Worm (Caenorhabditis elegans) whole organism, L4 larva: Measurements from ENCODE around the gene C14A11.5.

Experiments
- F26F4.8 ChIP-seq: fragments of 200-800 bp; sonication (Bioruptor generic); conservative IDR thresholded peaks from 2 replicates; pipeline ENCODE4 v1.3.6; 2022; ENCODE audit warnings: missing genetic modification characterization, missing compliant biosample characterization
- F44E2.7 ChIP-seq: fragments of 200-800 bp; sonication (Bioruptor generic); IDR thresholded peaks from 2 replicates; pipeline ENCODE4 v2.1.2; 2022; ENCODE audit warnings: missing genetic modification characterization, missing compliant biosample characterization
- R02D3.7 ChIP-seq: fragments of 150-350 bp; sonication (generic microtip); optimal IDR thresholded peaks from 3 replicates; lab custom pipeline; 2014; ENCODE audit warnings: missing biosample characterization, missing genetic modification characterization
- T26A8.4 ChIP-seq: fragments of 200-800 bp; sonication (Bioruptor generic); IDR thresholded peaks from 2 replicates; pipeline ENCODE4 v1.3.6; 2022; ENCODE audit warnings: missing genetic modification characterization, missing compliant biosample characterization
- Y105C5A.15 ChIP-seq: fragments of 200-800 bp; sonication (Bioruptor generic); IDR thresholded peaks from 2 replicates; pipeline ENCODE4 v1.3.6; 2022; ENCODE audit warnings: missing genetic modification characterization, missing compliant biosample characterization
- Y5F2A.4 ChIP-seq: fragments of 200-800 bp; sonication (Bioruptor generic); optimal IDR thresholded peaks from 2 replicates; lab custom pipeline; 2018; ENCODE audit warnings: mild to moderate bottlenecking, missing genetic modification characterization, missing compliant biosample characterization
- ZK337.2 ChIP-seq: fragments of 200-800 bp; sonication (Bioruptor generic); IDR thresholded peaks from 2 replicates; pipeline ENCODE4 v1.3.6; 2022; ENCODE audit warnings: missing genetic modification reagents, missing genetic modification characterization, missing compliant biosample characterization
- aly-2 ChIP-seq: sonication (generic microtip); optimal IDR thresholded peaks from 2 replicates; lab custom pipeline; 2018; ENCODE audit warnings: missing biosample characterization, missing genetic modification characterization
- ama-1 ChIP-seq: fragments of 150-350 bp; optimal IDR thresholded peaks from 2 replicates; lab custom pipeline; 2014; ENCODE audit warnings: inconsistent platforms, mixed read lengths
- arid-1 ChIP-seq: fragments of 200-800 bp; sonication (Bioruptor generic); conservative IDR thresholded peaks from 2 replicates; pipeline ENCODE4 v1.3.6; 2022; ENCODE audit warnings: missing genetic modification reagents, missing genetic modification characterization, missing compliant biosample characterization
- attf-4 ChIP-seq: sonication (generic microtip); optimal IDR thresholded peaks from 3 replicates; lab custom pipeline; 2017; ENCODE audit warnings: missing biosample characterization, missing genetic modification characterization
- ceh-28 ChIP-seq: fragments of 150-350 bp; optimal IDR thresholded peaks from 2 replicates; lab custom pipeline; 2014; ENCODE audit warnings: missing biosample characterization, missing genetic modification reagents, missing genetic modification characterization
- ceh-32 ChIP-seq: sonication (generic microtip); optimal IDR thresholded peaks from 2 replicates; lab custom pipeline; 2016; ENCODE audit warnings: mild to moderate bottlenecking, missing genetic modification characterization, missing compliant biosample characterization; ENCODE audit not compliant: poor library complexity
- cey-2 ChIP-seq: sonication (generic microtip); optimal IDR thresholded peaks from 3 replicates; lab custom pipeline; 2017; ENCODE audit warnings: missing genetic modification characterization, mild to moderate bottlenecking, missing compliant biosample characterization, antibody characterized with exemption, borderline replicate concordance; ENCODE audit not compliant: insufficient read depth
- daf-12 ChIP-seq: fragments of 150-350 bp; optimal IDR thresholded peaks from 2 replicates; lab custom pipeline; 2014; ENCODE audit warnings: missing biosample characterization, missing genetic modification reagents, missing genetic modification characterization
- daf-16 ChIP-seq, 3 experiments: sonication (generic microtip); optimal IDR thresholded peaks; 2 replicates each; lab custom pipeline; 2016 to 2017; ENCODE audit warnings: missing genetic modification characterization in 3 of 3, missing genetic modification reagents in 3 of 3, mild to moderate bottlenecking in 2 of 3, missing compliant biosample characterization in 2 of 3, missing biosample characterization in 1 of 3, moderate library complexity in 1 of 3
- dmd-8 ChIP-seq: fragments of 200-800 bp; sonication (Bioruptor generic); IDR thresholded peaks from 2 replicates; pipeline ENCODE4 v1.3.6; 2022; ENCODE audit warnings: missing genetic modification characterization, missing compliant biosample characterization
- duxl-1 ChIP-seq: sonication (generic microtip); optimal IDR thresholded peaks from 2 replicates; lab custom pipeline; 2016; ENCODE audit warnings: mild to moderate bottlenecking, missing genetic modification characterization, moderate library complexity, missing compliant biosample characterization; ENCODE audit not compliant: poor library complexity
- egl-43 ChIP-seq: fragments of 200-800 bp; sonication (Bioruptor generic); IDR thresholded peaks from 2 replicates; pipeline ENCODE4 v1.3.6; 2022; ENCODE audit warnings: missing genetic modification reagents, missing genetic modification characterization, missing compliant biosample characterization
- gei-8 ChIP-seq: fragments of 200-800 bp; sonication (Bioruptor generic); optimal IDR thresholded peaks from 2 replicates; lab custom pipeline; 2018; ENCODE audit warnings: mild to moderate bottlenecking, missing genetic modification characterization, missing compliant biosample characterization
- hlh-30 ChIP-seq: sonication (generic microtip); optimal IDR thresholded peaks from 2 replicates; lab custom pipeline; 2017; ENCODE audit warnings: antibody characterized with exemption, mild to moderate bottlenecking, missing genetic modification characterization, missing compliant biosample characterization; ENCODE audit not compliant: insufficient read depth
- lin-1 ChIP-seq: fragments of 200-800 bp; sonication (Bioruptor generic); IDR thresholded peaks from 2 replicates; pipeline ENCODE4 v1.3.6; 2022; ENCODE audit warnings: missing genetic modification reagents, missing genetic modification characterization, missing compliant biosample characterization
- lin-29 ChIP-seq: fragments of 200-800 bp; sonication (Bioruptor generic); IDR thresholded peaks from 2 replicates; pipeline ENCODE4 v1.3.6; 2022; ENCODE audit warnings: missing genetic modification reagents, missing genetic modification characterization, missing compliant biosample characterization
- lir-3 ChIP-seq: sonication (generic microtip); optimal IDR thresholded peaks from 2 replicates; lab custom pipeline; 2016; ENCODE audit warnings: mild to moderate bottlenecking, missing genetic modification characterization, missing compliant biosample characterization
- lsy-2 ChIP-seq, 2 experiments: fragments of 150-350 bp in 1 of 2; sonication (generic microtip) in 1 of 2; optimal IDR thresholded peaks; 2 replicates each; lab custom pipeline; 2014 to 2017; ENCODE audit warnings: missing biosample characterization in 2 of 2, missing genetic modification characterization in 2 of 2
- madf-5 ChIP-seq, 2 experiments: fragments of 200-800 bp; sonication (Bioruptor generic); IDR thresholded peaks; 2 replicates each; pipeline ENCODE4 v1.3.6; 2022; ENCODE audit warnings: missing compliant biosample characterization in 2 of 2, missing genetic modification characterization in 2 of 2
- madf-9 ChIP-seq: fragments of 200-800 bp; sonication (Bioruptor generic); conservative IDR thresholded peaks from 2 replicates; pipeline ENCODE4 v1.3.6; 2022; ENCODE audit warnings: missing genetic modification reagents, missing genetic modification characterization, missing compliant biosample characterization
- mdt-29 ChIP-seq: fragments of 200-800 bp; sonication (Bioruptor generic); IDR thresholded peaks from 2 replicates; pipeline ENCODE4 v1.3.6; 2022; ENCODE audit warnings: missing genetic modification reagents, missing genetic modification characterization, missing compliant biosample characterization
- mxl-2 ChIP-seq: fragments of 200-800 bp; sonication (Bioruptor generic); conservative IDR thresholded peaks from 2 replicates; pipeline ENCODE4 v1.3.6; 2022; ENCODE audit warnings: missing genetic modification reagents, missing genetic modification characterization, missing compliant biosample characterization
- mxl-3 ChIP-seq: fragments of 200-800 bp; sonication (Bioruptor generic); optimal IDR thresholded peaks from 2 replicates; lab custom pipeline; 2018; ENCODE audit warnings: mild to moderate bottlenecking, missing genetic modification characterization, missing compliant biosample characterization
- nhr-11 ChIP-seq: fragments of 150-350 bp; optimal IDR thresholded peaks from 2 replicates; lab custom pipeline; 2014; ENCODE audit warnings: missing biosample characterization, missing genetic modification characterization
- nhr-111 ChIP-seq: fragments of 200-800 bp; sonication (Bioruptor generic); optimal IDR thresholded peaks from 2 replicates; lab custom pipeline; 2018; ENCODE audit warnings: mild to moderate bottlenecking, missing genetic modification characterization, missing compliant biosample characterization
- nhr-237 ChIP-seq: sonication (generic microtip); optimal IDR thresholded peaks from 2 replicates; lab custom pipeline; 2017; ENCODE audit warnings: missing biosample characterization, missing genetic modification characterization
- nhr-28 ChIP-seq: fragments of 150-350 bp; optimal IDR thresholded peaks from 2 replicates; lab custom pipeline; 2014; ENCODE audit warnings: missing biosample characterization, missing genetic modification characterization
- nhr-41 ChIP-seq: fragments of 200-800 bp; sonication (Bioruptor generic); IDR thresholded peaks from 2 replicates; pipeline ENCODE4 v1.3.6; 2022; ENCODE audit warnings: missing genetic modification reagents, missing genetic modification characterization, missing compliant biosample characterization
- nhr-48 ChIP-seq: sonication (generic microtip); optimal IDR thresholded peaks from 2 replicates; lab custom pipeline; 2016; ENCODE audit warnings: mild to moderate bottlenecking, missing genetic modification characterization, missing compliant biosample characterization
- nhr-6 ChIP-seq: fragments of 150-350 bp; optimal IDR thresholded peaks from 2 replicates; lab custom pipeline; 2014; ENCODE audit warnings: missing biosample characterization, missing genetic modification characterization
- nhr-76 ChIP-seq: fragments of 150-350 bp; optimal IDR thresholded peaks from 2 replicates; lab custom pipeline; 2014; ENCODE audit warnings: missing biosample characterization, missing genetic modification characterization
- nhr-77 ChIP-seq: fragments of 150-350 bp; optimal IDR thresholded peaks from 2 replicates; lab custom pipeline; 2014; ENCODE audit warnings: missing biosample characterization, missing genetic modification characterization
- pqm-1 ChIP-seq: sonication (generic microtip); optimal IDR thresholded peaks from 2 replicates; lab custom pipeline; 2017; ENCODE audit warnings: missing biosample characterization, missing genetic modification characterization
- rbr-2 ChIP-seq: sonication (generic microtip); optimal IDR thresholded peaks from 2 replicates; lab custom pipeline; 2016; ENCODE audit warnings: missing genotype, missing genetic modification characterization, missing compliant biosample characterization
- set-16 ChIP-seq: fragments of 200-800 bp; sonication (Bioruptor generic); IDR thresholded peaks from 2 replicates; pipeline ENCODE4 v1.3.6; 2022; ENCODE audit warnings: missing genetic modification reagents, missing genetic modification characterization, missing compliant biosample characterization
- snpc-1.2 ChIP-seq: fragments of 200-800 bp; sonication (Bioruptor generic); IDR thresholded peaks from 2 replicates; pipeline ENCODE4 v1.3.6; 2022; ENCODE audit warnings: missing genetic modification reagents, missing genetic modification characterization, missing compliant biosample characterization
- spr-3 ChIP-seq: fragments of 200-800 bp; sonication (Bioruptor generic); optimal IDR thresholded peaks from 2 replicates; lab custom pipeline; 2018; ENCODE audit warnings: mild to moderate bottlenecking, missing genetic modification characterization, missing compliant biosample characterization
- tag-97 ChIP-seq: fragments of 200-800 bp; sonication (Bioruptor generic); IDR thresholded peaks from 2 replicates; pipeline ENCODE4 v1.3.6; 2022; ENCODE audit warnings: missing genetic modification characterization, missing compliant biosample characterization
- tra-1 ChIP-seq: fragments of 200-800 bp; sonication (Bioruptor generic); IDR thresholded peaks from 2 replicates; pipeline ENCODE4 v1.3.6; 2022; ENCODE audit warnings: missing genetic modification reagents, missing genetic modification characterization, missing compliant biosample characterization
- unc-62 ChIP-seq, 3 experiments: fragments of 150-350 bp in 1 of 3; sonication (generic microtip); optimal IDR thresholded peaks in 2 of 3; peaks in 1 of 3; 1 replicate in 1 of 3; 2 replicates in 2 of 3; lab custom pipeline; 2014 to 2017; ENCODE audit warnings: missing biosample characterization in 3 of 3, missing genetic modification characterization in 3 of 3, missing genetic modification reagents in 3 of 3, missing genotype in 1 of 3
- vab-7 ChIP-seq: fragments of 200-800 bp; sonication (Bioruptor generic); IDR thresholded peaks from 2 replicates; pipeline ENCODE4 v1.3.6; 2022; ENCODE audit warnings: missing genetic modification reagents, missing genetic modification characterization, missing compliant biosample characterization
- zip-11 ChIP-seq: fragments of 200-800 bp; sonication (Bioruptor generic); IDR thresholded peaks from 2 replicates; pipeline ENCODE4 v1.3.6; 2022; ENCODE audit warnings: missing genetic modification characterization, missing compliant biosample characterization
- zip-2 ChIP-seq: fragments of 150-350 bp; optimal IDR thresholded peaks from 2 replicates; lab custom pipeline; 2014; ENCODE audit warnings: missing biosample characterization, missing genetic modification characterization

Gene C14A11.5

ce11 chrX:2809611-2810010 lies 2.3 kb upstream of the C14A11.5 start, which contains the start of gene C14A11.9:
TSS of gene C14A11.9 (minus strand) at chrX:2809637.
- TF ChIP-seq nhr-28 (tag; lab: Kevin White, UChicago) (peak; percentile 59), madf-9 (GFP tag; lab: Robert Waterston, UW) (peak; percentile 51; the same call in 1 of the 2 replicates), lin-1 (no peak), ama-1 (lab: Kevin White, UChicago) (no peak), attf-4 (tag; lab: Kevin White, UChicago) (no peak), nhr-77 (peak; percentile 86), zip-2 (peak; percentile 35), daf-12 (no peak), nhr-237 (tag; lab: Kevin White, UChicago) (no peak), ceh-32 (tag; lab: Kevin White, UChicago) (no peak), rbr-2 (tag; lab: Kevin White, UChicago) (peak; percentile 93), nhr-41 (peak; percentile 67; the same call in 1 of the 2 replicates), R02D3.7 (tag; lab: Kevin White, UChicago) (no peak), nhr-111 (no peak), duxl-1 (tag; lab: Kevin White, UChicago) (peak; percentile 84), pqm-1 (tag; lab: Kevin White, UChicago) (peak; percentile 10), madf-5 (GFP tag; IDR thresholded peaks at IDR 0.05; lab: Robert Waterston, UW) (no peak), F44E2.7 (GFP tag; lab: Robert Waterston, UW) (no peak), lsy-2 (tag; optimal IDR thresholded peaks at IDR 0.05; lab: Kevin White, UChicago) (peak in 1 of 2 experiments; percentile 90), nhr-76 (tag; lab: Kevin White, UChicago) (no peak), dmd-8 (GFP tag; lab: Robert Waterston, UW) (peak; percentile 71; the same call in 1 of the 2 replicates), F26F4.8 (GFP tag; lab: Robert Waterston, UW) (no peak), arid-1 (GFP tag; lab: Robert Waterston, UW) (no peak), daf-16 (GFP tag; optimal IDR thresholded peaks at IDR 0.05; lab: Kevin White, UChicago) (peak in 1 of 2 experiments; percentile 82), daf-16 (tag; optimal IDR thresholded peaks at IDR 0.05; lab: Kevin White, UChicago) (peak; percentile 80), unc-62 (GFP tag; optimal IDR thresholded peaks at IDR 0.05 in 1 of 2; lab: Kevin White, UChicago) (peak in 1 of 2 experiments; percentile 90), unc-62 (tag; optimal IDR thresholded peaks at IDR 0.05; lab: Kevin White, UChicago) (no peak), gei-8 (GFP tag; lab: Kevin White, UChicago) (peak; percentile 1), Y5F2A.4 (GFP tag; lab: Kevin White, UChicago) (no peak), nhr-6 (tag; lab: Kevin White, UChicago) (peak; percentile 69), zip-11 (GFP tag; lab: Robert Waterston, UW) (no peak), nhr-11 (tag; lab: Kevin White, UChicago) (peak; percentile 88), nhr-48 (peak; percentile 77), vab-7 (GFP tag; lab: Robert Waterston, UW) (no peak; the same call in 1 of the 2 replicates), set-16 (GFP tag; lab: Robert Waterston, UW) (no peak; the same call in 1 of the 2 replicates), ceh-28 (tag; lab: Kevin White, UChicago) (no peak), mdt-29 (GFP tag; lab: Robert Waterston, UW) (no peak), spr-3 (GFP tag; lab: Kevin White, UChicago) (peak; percentile 87), lin-29 (GFP tag; lab: Robert Waterston, UW) (peak; percentile 77; the same call in 1 of the 2 replicates), egl-43 (GFP tag; lab: Robert Waterston, UW) (no peak), mxl-3 (GFP tag; lab: Kevin White, UChicago) (peak; percentile 76), cey-2 (tag; lab: Kevin White, UChicago) (no peak), mxl-2 (no peak), Y105C5A.15 (GFP tag; lab: Robert Waterston, UW) (no peak), lir-3 (tag; lab: Kevin White, UChicago) (no peak), ZK337.2 (GFP tag; lab: Robert Waterston, UW) (0 out of 2 replicates have a peak, but pooled peaks have one; percentile 57), T26A8.4 (GFP tag; lab: Robert Waterston, UW) (no peak; the same call in none of the 2 replicates), snpc-1.2 (GFP tag; lab: Robert Waterston, UW) (peak; percentile 16; the same call in 1 of the 2 replicates), aly-2 (no peak), tra-1 (GFP tag; lab: Robert Waterston, UW) (no peak; the same call in 1 of the 2 replicates), tag-97 (GFP tag; lab: Robert Waterston, UW) (no peak), hlh-30 (tag; lab: Kevin White, UChicago) (peak; percentile 83)
